Fruit fly (Drosophila melanogaster): ENCODE results near the gene TrpA1.

- TF ChIP-seq spab (GFP tag; optimal IDR thresholded peaks at IDR 0.05) = no peak
- TF ChIP-seq cyc (GFP tag; optimal IDR thresholded peaks at IDR 0.05) = no peak
- no peak for TF ChIP-seq CG6808 (GFP tag; optimal IDR thresholded peaks at IDR 0.05)
- no peak for TF ChIP-seq Blimp-1 (GFP tag; optimal IDR thresholded peaks at IDR 0.05)
- no peak for TF ChIP-seq Ets96B (tag; optimal IDR thresholded peaks at IDR 0.05)
These were observed 24.5 kb upstream of the TrpA1 start for dm6 chr3L:8929527-8929926.
